Fruit fly (Drosophila melanogaster): Measurements from ENCODE around the gene CG33170.

DNA sequence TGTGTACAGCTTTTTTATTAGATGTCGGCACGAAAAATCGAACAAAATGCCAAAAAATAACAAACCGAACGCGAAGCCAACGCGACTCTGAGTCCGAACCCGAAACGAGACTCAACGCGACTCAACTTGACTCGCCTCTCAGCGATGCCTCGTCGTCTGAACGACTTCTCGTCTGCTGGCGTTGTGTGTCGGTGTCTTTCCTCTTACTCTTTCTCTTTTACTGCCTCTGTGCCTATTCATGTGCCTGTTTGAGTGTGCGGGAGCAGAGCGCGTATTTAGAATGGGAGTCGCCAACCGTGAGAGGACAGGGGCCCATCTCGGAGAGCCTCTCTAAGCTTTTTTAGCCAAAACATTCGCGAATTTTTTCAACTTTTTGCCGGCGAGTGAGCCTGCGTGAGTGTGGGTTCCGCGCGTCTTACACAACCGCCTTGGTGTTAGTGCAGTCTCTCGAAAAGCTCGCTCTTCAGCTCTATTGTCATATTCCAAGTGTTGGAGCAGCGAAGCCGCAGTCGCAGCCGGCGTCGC lies 39.7 kb upstream of the CG33170 start:
- no peak for TF ChIP-seq psq (optimal IDR thresholded peaks at IDR 0.05)
- TF ChIP-seq h (optimal IDR thresholded peaks at IDR 0.05): no peak
- no peak for TF ChIP-seq Sin3A (optimal IDR thresholded peaks at IDR 0.05)
